Fruit fly (Drosophila melanogaster): ENCODE results near the gene Roc1b.

Roc1b gene

dm6 chr3L:331842-332802 is 25.7 kb upstream of the Roc1b start, which contains the start of gene mthl9:
Gene mthl9 (minus strand): TSS chr3L:332309.
- TF ChIP-seq usp (GFP tag; optimal IDR thresholded peaks at IDR 0.05) = no peak
- no peak for TF ChIP-seq Dll (optimal IDR thresholded peaks at IDR 0.05)
- no peak for TF ChIP-seq EcR (GFP tag; optimal IDR thresholded peaks at IDR 0.05)

- TF ChIP-seq EcR (GFP tag; optimal IDR thresholded peaks at IDR 0.05) (no peak), usp (GFP tag; optimal IDR thresholded peaks at IDR 0.05) (no peak), CG8478 (optimal IDR thresholded peaks at IDR 0.05) (no peak), Dll (optimal IDR thresholded peaks at IDR 0.05) (no peak), pan (optimal IDR thresholded peaks at IDR 0.05) (no peak), psq (optimal IDR thresholded peaks at IDR 0.05) (no peak)
These were observed 20.6 kb upstream of the Roc1b start for dm6 chr3L:337148-337547.

- TF ChIP-seq Dll (optimal IDR thresholded peaks at IDR 0.05) = no peak
- no peak for TF ChIP-seq EcR (GFP tag; optimal IDR thresholded peaks at IDR 0.05)
- TF ChIP-seq psq (optimal IDR thresholded peaks at IDR 0.05) = no peak
- TF ChIP-seq pan (optimal IDR thresholded peaks at IDR 0.05) = no peak
- no peak for TF ChIP-seq usp (GFP tag; optimal IDR thresholded peaks at IDR 0.05)
- no peak for TF ChIP-seq CG8478 (optimal IDR thresholded peaks at IDR 0.05)
These were observed 19.7 kb upstream of the Roc1b start for dm6 chr3L:338116-338515.

dm6 chr3L:339072-339471 is 18.7 kb upstream of the Roc1b start:
- no peak for TF ChIP-seq pan (optimal IDR thresholded peaks at IDR 0.05)
- no peak for TF ChIP-seq CG8478 (optimal IDR thresholded peaks at IDR 0.05)
- TF ChIP-seq usp (GFP tag; optimal IDR thresholded peaks at IDR 0.05) = no peak
- no peak for TF ChIP-seq EcR (GFP tag; optimal IDR thresholded peaks at IDR 0.05)
- no peak for TF ChIP-seq Dll (optimal IDR thresholded peaks at IDR 0.05)
- TF ChIP-seq psq (optimal IDR thresholded peaks at IDR 0.05) = no peak

dm6 chr3L:340124-340523 is 17.7 kb upstream of the Roc1b start:
- no peak for TF ChIP-seq EcR (GFP tag; optimal IDR thresholded peaks at IDR 0.05)
- no peak for TF ChIP-seq CG8478 (optimal IDR thresholded peaks at IDR 0.05)
- TF ChIP-seq pan (optimal IDR thresholded peaks at IDR 0.05) = no peak
- TF ChIP-seq psq (optimal IDR thresholded peaks at IDR 0.05) = no peak
- TF ChIP-seq usp (GFP tag; optimal IDR thresholded peaks at IDR 0.05) = no peak
- no peak for TF ChIP-seq Dll (optimal IDR thresholded peaks at IDR 0.05)

dm6 chr3L:340569-340968 is 17.2 kb upstream of the Roc1b start:
- TF ChIP-seq CG8478 (optimal IDR thresholded peaks at IDR 0.05) (no peak), Dll (optimal IDR thresholded peaks at IDR 0.05) (no peak), EcR (GFP tag; optimal IDR thresholded peaks at IDR 0.05) (no peak), psq (optimal IDR thresholded peaks at IDR 0.05) (no peak), usp (GFP tag; optimal IDR thresholded peaks at IDR 0.05) (no peak), pan (optimal IDR thresholded peaks at IDR 0.05) (no peak)

- TF ChIP-seq usp (GFP tag; optimal IDR thresholded peaks at IDR 0.05) = no peak
- TF ChIP-seq Dll (optimal IDR thresholded peaks at IDR 0.05) = no peak
- no peak for TF ChIP-seq CG8478 (optimal IDR thresholded peaks at IDR 0.05)
- no peak for TF ChIP-seq pan (optimal IDR thresholded peaks at IDR 0.05)
- no peak for TF ChIP-seq psq (optimal IDR thresholded peaks at IDR 0.05)
- TF ChIP-seq EcR (GFP tag; optimal IDR thresholded peaks at IDR 0.05) = peak in 1 of 2 experiments; percentile 14
These were observed 16.5 kb upstream of the Roc1b start for dm6 chr3L:341052-341852.

- TF ChIP-seq Dll (optimal IDR thresholded peaks at IDR 0.05) (no peak), CG8478 (optimal IDR thresholded peaks at IDR 0.05) (peak; percentile 12), usp (GFP tag; optimal IDR thresholded peaks at IDR 0.05) (no peak), pan (optimal IDR thresholded peaks at IDR 0.05) (no peak), psq (optimal IDR thresholded peaks at IDR 0.05) (no peak), EcR (GFP tag; optimal IDR thresholded peaks at IDR 0.05) (no peak)
These were observed 14.9 kb upstream of the Roc1b start, which contains the start of gene mthl10 for dm6 chr3L:342839-343238. Gene mthl10 (minus strand): TSS chr3L:342915.

dm6 chr3L:343316-343715 is 14.5 kb upstream of the Roc1b start:
- TF ChIP-seq Dll (optimal IDR thresholded peaks at IDR 0.05) (no peak), usp (GFP tag; optimal IDR thresholded peaks at IDR 0.05) (no peak), EcR (GFP tag; optimal IDR thresholded peaks at IDR 0.05) (no peak), pan (optimal IDR thresholded peaks at IDR 0.05) (no peak), CG8478 (optimal IDR thresholded peaks at IDR 0.05) (no peak), psq (optimal IDR thresholded peaks at IDR 0.05) (no peak)

dm6 chr3L:346656-347640 is 10.8 kb upstream of the Roc1b start, which contains the start of gene mth:
Gene mth (minus strand): TSS chr3L:346957.
- no peak for TF ChIP-seq CG8478 (optimal IDR thresholded peaks at IDR 0.05)
- no peak for TF ChIP-seq Dll (optimal IDR thresholded peaks at IDR 0.05)

Data from whole organism.